Worm (Caenorhabditis elegans): ENCODE results near the gene rpoa-1.
"Not testable (repeated sequence)": the region's sequence is repeated elsewhere in the genome, so short reads cannot be mapped to it uniquely, and the experiment has no call there.

The rpoa-1 gene

ce11 chrII:13664416-13664815, 30.2 kb downstream of the rpoa-1 start (continued):
- TF ChIP-seq F44E2.7 (GFP tag; IDR thresholded peaks at IDR 0.05): no peak
- TF ChIP-seq R02D3.7 (tag; optimal IDR thresholded peaks at IDR 0.05): no peak
- TF ChIP-seq nhr-48 (tag; optimal IDR thresholded peaks at IDR 0.05): peak; percentile 60
- no peak for TF ChIP-seq lin-38 (GFP tag; IDR thresholded peaks at IDR 0.05)
- no peak for TF ChIP-seq ztf-11 (tag; optimal IDR thresholded peaks at IDR 0.05)
- no peak for TF ChIP-seq F37D6.2 (tag; optimal IDR thresholded peaks at IDR 0.05)
- TF ChIP-seq hlh-11 (tag; optimal IDR thresholded peaks at IDR 0.05): peak; percentile 66

- TF ChIP-seq dmd-6 (GFP tag; IDR thresholded peaks at IDR 0.05): peak; percentile 74
These were observed 32.6 kb downstream of the rpoa-1 start, which contains the start of gene C31C9.6 for ce11 chrII:13661990-13662389. Gene C31C9.6, minus strand, starts transcription at chrII:13662090.

- TF ChIP-seq F26F4.8 (GFP tag; conservative IDR thresholded peaks at IDR 0.05): peak; percentile 77; the same call in 1 of the 2 replicates
- TF ChIP-seq Y75B8A.6 (GFP tag; IDR thresholded peaks at IDR 0.05): peak; percentile 35; the same call in 1 of the 2 replicates
- TF ChIP-seq F44E2.7 (GFP tag; IDR thresholded peaks at IDR 0.05): peak; percentile 61; the same call in 1 of the 2 replicates
- peak; percentile 79 for TF ChIP-seq pha-4 (GFP tag; IDR thresholded peaks at IDR 0.05)
- TF ChIP-seq pha-4 (tag; optimal IDR thresholded peaks at IDR 0.05): not testable (repeated sequence)
- TF ChIP-seq egl-43 (GFP tag; IDR thresholded peaks at IDR 0.05): peak; percentile 77
- TF ChIP-seq dmd-8 (GFP tag; IDR thresholded peaks at IDR 0.05): peak; percentile 70; the same call in 1 of the 2 replicates
- peak; percentile 68; the same call in 1 of the 2 replicates for TF ChIP-seq tra-1 (GFP tag; IDR thresholded peaks at IDR 0.05)
- TF ChIP-seq hmg-1.1 (GFP tag; IDR thresholded peaks at IDR 0.05): peak; percentile 33; the same call in 1 of the 2 replicates
- TF ChIP-seq arid-1 (GFP tag; conservative IDR thresholded peaks at IDR 0.05): peak; percentile 79
- peak; percentile 49; the same call in 1 of the 2 replicates for TF ChIP-seq vab-7 (GFP tag; IDR thresholded peaks at IDR 0.05)
- 0 out of 2 replicates have a peak, but pooled peaks have one; percentile 50 for TF ChIP-seq ctbp-1 (GFP tag; IDR thresholded peaks at IDR 0.05)
- 0 out of 2 replicates have a peak, but pooled peaks have one; percentile 18 for TF ChIP-seq dmd-6 (GFP tag; IDR thresholded peaks at IDR 0.05)
- TF ChIP-seq D1046.2 (GFP tag; IDR thresholded peaks at IDR 0.05): 0 out of 2 replicates have a peak, but pooled peaks have one; percentile 50
- TF ChIP-seq snpc-1.2 (GFP tag; IDR thresholded peaks at IDR 0.05): 0 out of 2 replicates have a peak, but pooled peaks have one; percentile 43
- TF ChIP-seq lin-38 (GFP tag; IDR thresholded peaks at IDR 0.05): peak; percentile 60; the same call in 1 of the 2 replicates
- TF ChIP-seq lim-7 (GFP tag; IDR thresholded peaks at IDR 0.05): peak; percentile 88
These were observed 36.2 kb downstream of the rpoa-1 start for ce11 chrII:13658424-13658823.

ce11 chrII:13654723-13655122, 39.9 kb downstream of the rpoa-1 start, which contains the start of gene C31C9.9:
Gene C31C9.9, plus strand, starts transcription at chrII:13655023.
- peak; percentile 55 for TF ChIP-seq set-16 (GFP tag; IDR thresholded peaks at IDR 0.05)

ce11 chrII:13648230-13648629, 46.4 kb downstream of the rpoa-1 start, which contains the start of gene fbxa-169:
Gene fbxa-169, plus strand, starts transcription at chrII:13648530.
- TF ChIP-seq aha-1 (tag): peak; percentile 83
- no peak for TF ChIP-seq saeg-2 (GFP tag; IDR thresholded peaks at IDR 0.05)
- no peak for TF ChIP-seq daf-12 (tag; optimal IDR thresholded peaks at IDR 0.05)
- TF ChIP-seq ZK546.5 (tag; optimal IDR thresholded peaks at IDR 0.05): no peak
- no peak for TF ChIP-seq unc-62 (GFP tag; optimal IDR thresholded peaks at IDR 0.05 in 1 of 2)
- TF ChIP-seq unc-62 (tag; optimal IDR thresholded peaks at IDR 0.05): no peak

- TF ChIP-seq vab-7 (GFP tag; IDR thresholded peaks at IDR 0.05): no peak
- no peak for TF ChIP-seq ztf-11 (tag; optimal IDR thresholded peaks at IDR 0.05)
- no peak for TF ChIP-seq zfp-2 (tag; optimal IDR thresholded peaks at IDR 0.05)
- TF ChIP-seq nhr-76 (tag; optimal IDR thresholded peaks at IDR 0.05): no peak
- TF ChIP-seq mdl-1 (tag; optimal IDR thresholded peaks at IDR 0.05): no peak
- TF ChIP-seq ceh-44 (GFP tag; IDR thresholded peaks at IDR 0.05): no peak
- no peak for TF ChIP-seq cey-2 (tag; optimal IDR thresholded peaks at IDR 0.05; ENCODE audit: borderline replicate concordance, insufficient read depth)
- TF ChIP-seq zip-2 (tag; optimal IDR thresholded peaks at IDR 0.05): no peak
- no peak for TF ChIP-seq lin-38 (GFP tag; IDR thresholded peaks at IDR 0.05)
- no peak for TF ChIP-seq nhr-42 (GFP tag; IDR thresholded peaks at IDR 0.05)
- TF ChIP-seq aha-1 (tag): peak; percentile 16
- TF ChIP-seq nhr-41 (GFP tag; IDR thresholded peaks at IDR 0.05): no peak
- no peak for TF ChIP-seq ceh-20 (GFP tag; IDR thresholded peaks at IDR 0.05)
- no peak for TF ChIP-seq rbr-2 (tag; optimal IDR thresholded peaks at IDR 0.05)
- no peak for TF ChIP-seq dmd-9 (GFP tag; IDR thresholded peaks at IDR 0.05)
- peak in 1 of 2 experiments; percentile 15 for TF ChIP-seq lsy-2 (tag; optimal IDR thresholded peaks at IDR 0.05)
- TF ChIP-seq unc-62 (GFP tag; optimal IDR thresholded peaks at IDR 0.05 in 1 of 2): peak in 1 of 2 experiments; percentile 32
- no peak for TF ChIP-seq unc-62 (tag; optimal IDR thresholded peaks at IDR 0.05)
These were observed 53.3 kb downstream of the rpoa-1 start, which contains the start of gene fbxa-167 for ce11 chrII:13641311-13641710. Gene fbxa-167, plus strand, starts transcription at chrII:13641489.
